Worm (Caenorhabditis elegans) whole organism, early embryonic: ENCODE results near the gene VY10G11R.1.
"Not testable (repeated sequence)": the region's sequence is repeated elsewhere in the genome, so short reads cannot be mapped to it uniquely, and the experiment has no call there.

ENCODE experiments used
- F13C5.2 ChIP-seq: sonication (generic microtip); optimal IDR thresholded peaks from 2 replicates; lab custom pipeline; 2017; ENCODE audit warnings: mild to moderate bottlenecking, missing genetic modification characterization, inconsistent platforms, missing compliant biosample characterization
- aly-1 ChIP-seq: sonication (generic microtip); optimal IDR thresholded peaks from 2 replicates; lab custom pipeline; 2016; ENCODE audit warnings: missing genetic modification characterization, missing compliant biosample characterization
- ama-1 ChIP-seq: fragments of 150-350 bp; optimal IDR thresholded peaks from 2 replicates; lab custom pipeline; 2014
- flt-1 ChIP-seq: fragments of 200-800 bp; sonication (Bioruptor generic); IDR thresholded peaks from 2 replicates; pipeline ENCODE4 v1.3.6; 2022; ENCODE audit warnings: missing genetic modification characterization, missing compliant biosample characterization
- hmg-4 ChIP-seq: fragments of 200-800 bp; sonication (Bioruptor generic); optimal IDR thresholded peaks from 2 replicates; lab custom pipeline; 2018; ENCODE audit warnings: mild to moderate bottlenecking, missing genetic modification characterization, missing compliant biosample characterization
- pes-1 ChIP-seq: fragments of 200-800 bp; sonication (Bioruptor generic); IDR thresholded peaks from 2 replicates; pipeline ENCODE4 v1.3.6; 2022; ENCODE audit warnings: missing genetic modification reagents, missing genetic modification characterization, missing compliant biosample characterization
- scrt-1 ChIP-seq: fragments of 200-800 bp; sonication (Bioruptor generic); IDR thresholded peaks from 2 replicates; pipeline ENCODE4 v1.3.6; 2022; ENCODE audit warnings: missing genetic modification characterization, missing compliant biosample characterization
- sea-1 ChIP-seq: fragments of 200-800 bp; sonication (Bioruptor generic); conservative IDR thresholded peaks from 2 replicates; pipeline ENCODE4 v1.3.6; 2022; ENCODE audit warnings: missing genetic modification characterization, missing compliant biosample characterization
- tbx-11 ChIP-seq: fragments of 200-800 bp; sonication (Bioruptor generic); IDR thresholded peaks from 2 replicates; pipeline ENCODE4 v1.3.6; 2022; ENCODE audit warnings: missing genetic modification characterization, missing compliant biosample characterization
- tbx-37 ChIP-seq: fragments of 200-800 bp; sonication (Bioruptor generic); conservative IDR thresholded peaks from 2 replicates; pipeline ENCODE4 v1.3.6; 2022; ENCODE audit warnings: missing genetic modification reagents, missing genetic modification characterization, missing compliant biosample characterization
- tra-4 ChIP-seq: sonication (generic microtip); optimal IDR thresholded peaks from 2 replicates; lab custom pipeline; 2017; ENCODE audit warnings: missing genetic modification characterization, missing compliant biosample characterization

The VY10G11R.1 gene

ce11 chrIV:16440446-16441049 lies 30.2 kb downstream of the VY10G11R.1 start:
- TF ChIP-seq pes-1 (GFP tag; lab: Robert Waterston, UW), result peak; percentile 49; the same call in 1 of the 2 replicates

ce11 chrIV:16431929-16432328 lies 38.9 kb downstream of the VY10G11R.1 start, which contains the start of gene dlc-3:
Gene dlc-3 (plus strand): TSS chrIV:16432229.
- no peak for TF ChIP-seq aly-1 (tag; lab: Kevin White, UChicago)
- no peak for TF ChIP-seq pes-1 (GFP tag; lab: Robert Waterston, UW)
- no peak for TF ChIP-seq flt-1 (GFP tag; lab: Robert Waterston, UW)
- TF ChIP-seq hmg-4 (GFP tag; lab: Kevin White, UChicago), result no peak
- no peak for TF ChIP-seq tbx-11 (GFP tag; lab: Robert Waterston, UW)

- TF ChIP-seq F13C5.2 (tag; lab: Kevin White, UChicago); sea-1 (GFP tag; lab: Robert Waterston, UW); tbx-37 (GFP tag; lab: Robert Waterston, UW): not testable (repeated sequence)
These were observed 46.5 kb downstream of the VY10G11R.1 start, which contains the start of gene Y10G11A.1 for ce11 chrIV:16424337-16424736. Gene Y10G11A.1 (plus strand): TSS chrIV:16424637.

ce11 chrIV:16421903-16422557 lies 48.8 kb downstream of the VY10G11R.1 start:
- TF ChIP-seq tbx-11 (GFP tag; lab: Robert Waterston, UW) (no peak), scrt-1 (GFP tag; lab: Robert Waterston, UW) (no peak), tbx-37 (GFP tag; lab: Robert Waterston, UW) (no peak), ama-1 (no peak), tra-4 (tag; lab: Kevin White, UChicago) (no peak)
